Fruit fly (Drosophila melanogaster): ENCODE results near the gene CG18094.

Gene CG18094

DNA sequence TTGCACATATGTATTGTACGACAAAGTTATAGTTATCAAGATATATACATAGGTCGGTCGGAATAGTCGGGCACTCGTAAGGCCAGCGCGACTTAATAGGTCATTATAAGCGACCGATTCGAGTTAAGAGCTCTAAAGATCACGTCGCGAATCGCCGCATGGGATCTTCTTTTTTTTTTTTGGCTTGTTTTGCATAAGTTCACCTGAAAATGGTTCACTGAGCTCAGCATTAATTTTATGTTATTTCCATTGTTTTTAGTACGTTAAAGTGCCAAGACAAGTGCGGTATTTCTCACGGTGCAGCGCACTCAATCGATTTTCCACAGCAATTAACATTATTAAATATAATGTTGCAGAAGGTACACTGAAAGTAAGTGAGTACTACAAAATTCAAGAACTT, 48.7 kb upstream of the CG18094 start (continued):
- TF ChIP-seq salr (GFP tag; optimal IDR thresholded peaks at IDR 0.05) (no peak), fkh (GFP tag; optimal IDR thresholded peaks at IDR 0.05) (no peak), CG8119 (GFP tag; IDR thresholded peaks at IDR 0.05) (peak; percentile 13; the same call in 1 of the 3 replicates)

DNA sequence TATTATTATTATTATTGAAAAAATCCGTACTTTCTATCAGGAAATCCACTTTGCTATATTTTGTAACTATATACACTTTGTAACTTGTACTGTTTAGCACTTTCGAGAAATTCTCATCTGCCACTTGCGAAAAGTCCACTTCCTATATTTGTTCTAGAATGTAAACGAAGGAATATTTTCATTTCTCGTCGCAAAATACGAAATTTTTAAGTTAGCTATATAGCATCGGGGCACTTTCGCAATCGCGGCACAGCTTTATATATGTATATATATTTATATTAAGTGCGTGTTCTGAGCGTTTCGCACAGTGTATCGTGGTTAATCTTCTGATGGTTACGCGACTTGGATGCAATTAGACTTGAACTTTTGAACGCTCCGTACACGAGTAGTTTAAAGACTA, 48.3 kb upstream of the CG18094 start, which contains the start of gene RanGAP:
RanGAP (plus strand) TSS at position 169 of the 400 bp plus-strand sequence.
- TF ChIP-seq lz (GFP tag; optimal IDR thresholded peaks at IDR 0.05) (no peak), OdsH (GFP tag; optimal IDR thresholded peaks at IDR 0.05) (peak; percentile 13), salr (GFP tag; optimal IDR thresholded peaks at IDR 0.05) (peak in 1 of 2 experiments; percentile 1), Eip78C (GFP tag) (peak; percentile 24), CG3032 (tag; optimal IDR thresholded peaks at IDR 0.05) (no peak), CG9139 (GFP tag; optimal IDR thresholded peaks at IDR 0.05) (no peak), CG8119 (GFP tag; IDR thresholded peaks at IDR 0.05) (no peak), Lpt (GFP tag; optimal IDR thresholded peaks at IDR 0.05) (no peak), svp (GFP tag) (peak; percentile 71), CG6854 (GFP tag; optimal IDR thresholded peaks at IDR 0.05) (no peak), CG1621 (tag; optimal IDR thresholded peaks at IDR 0.05) (no peak), CG16779 (tag; optimal IDR thresholded peaks at IDR 0.05) (peak; percentile 11), CG11902 (GFP tag; optimal IDR thresholded peaks at IDR 0.05) (no peak), CG6808 (GFP tag; optimal IDR thresholded peaks at IDR 0.05) (peak; percentile 40), CG11762 (GFP tag; optimal IDR thresholded peaks at IDR 0.05; ENCODE audit: insufficient read depth) (no peak), CG6792 (GFP tag; optimal IDR thresholded peaks at IDR 0.05) (no peak), fd85E (GFP tag; optimal IDR thresholded peaks at IDR 0.05) (no peak), spab (GFP tag; optimal IDR thresholded peaks at IDR 0.05) (no peak), CG10631 (GFP tag; optimal IDR thresholded peaks at IDR 0.05) (no peak), CG7368 (GFP tag; optimal IDR thresholded peaks at IDR 0.05) (no peak), CG34406 (GFP tag; optimal IDR thresholded peaks at IDR 0.05) (no peak), topi (GFP tag; optimal IDR thresholded peaks at IDR 0.05) (no peak), CG11294 (GFP tag; IDR thresholded peaks at IDR 0.05) (peak; percentile 27; the same call in 1 of the 2 replicates), CG10669 (GFP tag; optimal IDR thresholded peaks at IDR 0.05) (peak; percentile 9), eg (GFP tag; IDR thresholded peaks at IDR 0.05) (0 out of 3 replicates have a peak, but pooled peaks have one; percentile 39), dac (GFP tag; optimal IDR thresholded peaks at IDR 0.05) (no peak), CG32006 (GFP tag; optimal IDR thresholded peaks at IDR 0.05) (peak; percentile 60), esn (GFP tag; optimal IDR thresholded peaks at IDR 0.05) (no peak), CG3919 (GFP tag; optimal IDR thresholded peaks at IDR 0.05) (no peak), dsx (GFP tag; optimal IDR thresholded peaks at IDR 0.05; ENCODE audit: poor library complexity, severe bottlenecking) (no peak), CG6276 (GFP tag; optimal IDR thresholded peaks at IDR 0.05) (peak; percentile 60), Blimp-1 (GFP tag; optimal IDR thresholded peaks at IDR 0.05) (no peak), CG8632 (GFP tag; optimal IDR thresholded peaks at IDR 0.05) (no peak), CG6163 (GFP tag; IDR thresholded peaks at IDR 0.05) (peak; percentile 40; the same call in 2 of the 3 replicates), Hr38 (GFP tag; optimal IDR thresholded peaks at IDR 0.05) (no peak), net (GFP tag; optimal IDR thresholded peaks at IDR 0.05) (peak; percentile 18), CG4318 (GFP tag; optimal IDR thresholded peaks at IDR 0.05) (peak; percentile 27)

DNA sequence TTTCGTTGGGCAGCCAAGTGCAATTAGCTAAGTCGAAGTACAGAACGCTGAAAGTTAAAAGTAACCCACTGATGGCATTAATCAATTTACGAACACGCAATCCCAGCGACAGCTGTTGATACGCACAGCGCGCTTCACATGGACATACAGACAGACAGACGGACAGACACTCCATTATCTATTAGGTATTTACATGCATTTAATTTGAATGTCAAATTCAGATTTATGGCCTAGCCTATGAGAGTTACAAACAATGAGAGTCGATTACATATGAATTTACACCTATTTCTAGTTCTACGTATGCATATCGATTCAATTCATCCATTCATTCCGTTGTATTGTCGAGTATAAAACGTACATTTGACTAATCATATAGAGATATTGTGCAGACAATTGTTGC, 47.4 kb upstream of the CG18094 start, which contains the start of gene CG10237:
CG10237 (minus strand) TSS at position 101 of the 400 bp plus-strand sequence.
- TF ChIP-seq Hr39 (GFP tag; optimal IDR thresholded peaks at IDR 0.05) (no peak), CG10631 (GFP tag; optimal IDR thresholded peaks at IDR 0.05) (no peak), Eip75B (GFP tag; optimal IDR thresholded peaks at IDR 0.05) (no peak), CG3919 (GFP tag; optimal IDR thresholded peaks at IDR 0.05) (no peak), CG34406 (GFP tag; optimal IDR thresholded peaks at IDR 0.05) (no peak), CG6276 (GFP tag; optimal IDR thresholded peaks at IDR 0.05) (no peak), Ets21C (GFP tag; optimal IDR thresholded peaks at IDR 0.05) (no peak), Eip93F (GFP tag; optimal IDR thresholded peaks at IDR 0.05) (no peak), CG16779 (tag; optimal IDR thresholded peaks at IDR 0.05) (no peak), achi (GFP tag; optimal IDR thresholded peaks at IDR 0.05) (no peak), pdm3 (GFP tag; optimal IDR thresholded peaks at IDR 0.05) (no peak), eg (GFP tag; IDR thresholded peaks at IDR 0.05) (no peak), CG15336 (GFP tag; IDR thresholded peaks at IDR 0.05) (no peak), CG8319 (GFP tag; optimal IDR thresholded peaks at IDR 0.05) (no peak), CG11762 (GFP tag; optimal IDR thresholded peaks at IDR 0.05; ENCODE audit: insufficient read depth) (no peak), Hr4 (GFP tag; optimal IDR thresholded peaks at IDR 0.05) (no peak), svp (GFP tag) (no peak), Lpt (GFP tag; optimal IDR thresholded peaks at IDR 0.05) (no peak)
